Fruit fly (Drosophila melanogaster) whole organism, embryonic: ENCODE results near the gene Irk1.

Experiments used
- Awh ChIP-seq: fragments of 200-800 bp; sonication (Bioruptor generic); IDR thresholded peaks from 2 replicates; pipeline ENCODE4, ENCODE4 v1.3.6; 2022; ENCODE audit warnings: missing biosample characterization, missing genetic modification characterization
- B-H1 ChIP-seq: fragments of 200-800 bp; sonication (Bioruptor generic); IDR thresholded peaks from 3 replicates; pipeline ENCODE4 v1.3.6; 2022; ENCODE audit warnings: missing biosample characterization, missing genetic modification characterization
- Bgb ChIP-seq: fragments of 200-800 bp; sonication (Bioruptor generic); IDR thresholded peaks from 2 replicates; pipeline ENCODE4 v1.3.6; 2022; ENCODE audit warnings: missing biosample characterization, missing genetic modification characterization; ENCODE audit not compliant: partially characterized antibody
- CG10321 ChIP-seq: fragments of 200-800 bp; sonication (Bioruptor generic); IDR thresholded peaks from 2 replicates; pipeline ENCODE4 v1.3.6; 2022; ENCODE audit warnings: missing biosample characterization, missing genetic modification characterization
- CG12744 ChIP-seq: fragments of 200-800 bp; sonication (Bioruptor generic); optimal IDR thresholded peaks from 2 replicates; lab custom pipeline; 2016; ENCODE audit warnings: missing biosample characterization, missing genetic modification characterization
- CG14441 ChIP-seq: fragments of 200-800 bp; sonication (Bioruptor generic); IDR thresholded peaks from 2 replicates; pipeline ENCODE4 v1.3.6; 2022; ENCODE audit warnings: missing biosample characterization, missing genetic modification characterization
- CG15269 ChIP-seq: fragments of 200-800 bp; sonication (Bioruptor generic); optimal IDR thresholded peaks from 2 replicates; lab custom pipeline; 2018; ENCODE audit warnings: missing biosample characterization, mild to moderate bottlenecking, missing genetic modification characterization, moderate library complexity
- CG16863 ChIP-seq: fragments of 200-800 bp; sonication (Bioruptor generic); optimal IDR thresholded peaks from 3 replicates; lab custom pipeline; 2016; ENCODE audit warnings: missing biosample characterization, missing genetic modification characterization
- CG17612 ChIP-seq: fragments of 200-800 bp; sonication (Bioruptor generic); IDR thresholded peaks from 2 replicates; pipeline ENCODE4 v1.3.6; 2022; ENCODE audit warnings: missing biosample characterization, missing genetic modification characterization
- CG18764 ChIP-seq: fragments of 200-800 bp; sonication (Bioruptor generic); optimal IDR thresholded peaks from 3 replicates; lab custom pipeline; 2016; ENCODE audit warnings: missing biosample characterization, missing genetic modification characterization
- CG2678 ChIP-seq: fragments of 200-800 bp; sonication (Bioruptor generic); optimal IDR thresholded peaks from 3 replicates; lab custom pipeline; 2019; ENCODE audit warnings: missing biosample characterization, mild to moderate bottlenecking, missing genetic modification characterization, moderate library complexity
- CG30403 ChIP-seq: fragments of 200-800 bp; sonication (Bioruptor generic); optimal IDR thresholded peaks from 3 replicates; lab custom pipeline; 2016; ENCODE audit warnings: missing biosample characterization, missing genetic modification characterization
- CG3065 ChIP-seq: fragments of 200-800 bp; sonication (Bioruptor generic); optimal IDR thresholded peaks from 2 replicates; lab custom pipeline; 2016; ENCODE audit warnings: missing biosample characterization, missing genetic modification characterization
- CG31441 ChIP-seq: fragments of 200-800 bp; sonication (Bioruptor generic); IDR thresholded peaks from 2 replicates; pipeline ENCODE4 v1.3.6; 2022; ENCODE audit warnings: missing biosample characterization, missing genetic modification characterization
- CG42726 ChIP-seq: fragments of 200-800 bp; sonication (Bioruptor generic); IDR thresholded peaks from 2 replicates; pipeline ENCODE4 v1.3.6; 2022; ENCODE audit warnings: missing biosample characterization, missing genetic modification characterization; ENCODE audit not compliant: partially characterized antibody
- CG4424 ChIP-seq: fragments of 200-800 bp; sonication (Bioruptor generic); optimal IDR thresholded peaks from 3 replicates; lab custom pipeline; 2016; ENCODE audit warnings: missing biosample characterization, missing genetic modification characterization
- CG5953 ChIP-seq: fragments of 200-800 bp; sonication (Bioruptor generic); IDR thresholded peaks from 2 replicates; pipeline ENCODE4 v1.3.6; 2022; ENCODE audit warnings: missing biosample characterization, missing genetic modification characterization
- CG6683 ChIP-seq: fragments of 200-800 bp; sonication (Bioruptor generic); optimal IDR thresholded peaks from 2 replicates; lab custom pipeline; 2017; ENCODE audit warnings: missing biosample characterization, mild to moderate bottlenecking, missing genetic modification characterization, missing genetic modification reagents
- CG7271 ChIP-seq: fragments of 200-800 bp; sonication (Bioruptor generic); optimal IDR thresholded peaks from 2 replicates; lab custom pipeline; 2018; ENCODE audit warnings: missing biosample characterization, mild to moderate bottlenecking, missing genetic modification characterization, moderate library complexity
- CG7372 ChIP-seq: fragments of 200-800 bp; sonication (Bioruptor generic); IDR thresholded peaks from 2 replicates; pipeline ENCODE4 v1.3.6; 2022; ENCODE audit warnings: missing biosample characterization, missing genetic modification characterization
- Dad ChIP-seq: fragments of 200-800 bp; sonication (Bioruptor generic); optimal IDR thresholded peaks from 3 replicates; lab custom pipeline; 2016; ENCODE audit warnings: missing biosample characterization, missing genetic modification characterization
- Drgx ChIP-seq: fragments of 200-800 bp; sonication (Bioruptor generic); IDR thresholded peaks from 2 replicates; pipeline ENCODE4 v1.3.6; 2022; ENCODE audit warnings: missing biosample characterization, missing genetic modification characterization
- E2f2 ChIP-seq: fragments of 200-800 bp; sonication (Bioruptor generic); IDR thresholded peaks from 2 replicates; pipeline ENCODE4 v1.3.6; 2022; ENCODE audit warnings: missing biosample characterization, missing genetic modification characterization
- Kr ChIP-seq: fragments of 200-800 bp; sonication (Bioruptor generic); optimal IDR thresholded peaks from 2 replicates; lab custom pipeline; 2017; ENCODE audit warnings: missing biosample characterization, mild to moderate bottlenecking, missing genetic modification characterization
- Meics ChIP-seq: fragments of 200-800 bp; sonication (Bioruptor generic); optimal IDR thresholded peaks from 2 replicates; lab custom pipeline; 2017; ENCODE audit warnings: missing biosample characterization, mild to moderate bottlenecking, missing genetic modification characterization
- NC2β ChIP-seq: fragments of 200-800 bp; sonication (Bioruptor generic); optimal IDR thresholded peaks from 2 replicates; lab custom pipeline; 2016; ENCODE audit warnings: missing biosample characterization, missing genetic modification characterization
- Rfx ChIP-seq: fragments of 200-800 bp; sonication (Bioruptor generic); IDR thresholded peaks from 2 replicates; pipeline ENCODE4 v1.3.6; 2022; ENCODE audit warnings: missing biosample characterization, missing genetic modification characterization
- Sox100B ChIP-seq: fragments of 200-800 bp; sonication (Bioruptor generic); optimal IDR thresholded peaks from 3 replicates; lab custom pipeline; 2018; ENCODE audit warnings: missing biosample characterization, mild to moderate bottlenecking, missing genetic modification characterization
- Sox102F ChIP-seq: fragments of 200-800 bp; sonication (Bioruptor generic); optimal IDR thresholded peaks from 2 replicates; lab custom pipeline; 2018; ENCODE audit warnings: missing biosample characterization, mild to moderate bottlenecking, missing genetic modification characterization, moderate library complexity
- TFAM ChIP-seq: fragments of 200-800 bp; sonication (Bioruptor generic); optimal IDR thresholded peaks from 2 replicates; lab custom pipeline; 2017; ENCODE audit warnings: missing biosample characterization, missing genetic modification characterization, inconsistent platforms
- Usf ChIP-seq: fragments of 200-800 bp; sonication (Bioruptor generic); optimal IDR thresholded peaks from 2 replicates; lab custom pipeline; 2017; ENCODE audit warnings: missing genotype, missing biosample characterization, missing genetic modification characterization
- YL-1 ChIP-seq: fragments of 200-800 bp; sonication (Bioruptor generic); optimal IDR thresholded peaks from 3 replicates; lab custom pipeline; 2017; ENCODE audit warnings: missing biosample characterization, mild to moderate bottlenecking, missing genetic modification characterization
- ab ChIP-seq: fragments of 200-800 bp; sonication (Bioruptor generic); optimal IDR thresholded peaks from 2 replicates; lab custom pipeline; 2016; ENCODE audit warnings: missing biosample characterization, missing genetic modification characterization
- btn ChIP-seq: fragments of 200-800 bp; sonication (Bioruptor generic); optimal IDR thresholded peaks from 2 replicates; lab custom pipeline; 2016; ENCODE audit warnings: missing biosample characterization, missing genetic modification characterization
- caup ChIP-seq: fragments of 200-800 bp; sonication (Bioruptor generic); optimal IDR thresholded peaks from 3 replicates; lab custom pipeline; 2017; ENCODE audit warnings: missing biosample characterization, mild to moderate bottlenecking, missing genetic modification characterization, moderate library complexity; ENCODE audit not compliant: severe bottlenecking
- cg ChIP-seq: fragments of 200-800 bp; sonication (Bioruptor generic); optimal IDR thresholded peaks from 3 replicates; lab custom pipeline; 2019; ENCODE audit warnings: missing biosample characterization, mild to moderate bottlenecking, missing genetic modification characterization, moderate library complexity
- ci ChIP-seq: fragments of 200-800 bp; sonication (Bioruptor generic); IDR thresholded peaks from 3 replicates; pipeline ENCODE4 v1.3.6; 2022; ENCODE audit warnings: missing biosample characterization, missing genetic modification characterization
- corto ChIP-seq: fragments of 200-800 bp; sonication (Bioruptor generic); optimal IDR thresholded peaks from 2 replicates; lab custom pipeline; 2016; ENCODE audit warnings: missing biosample characterization, mild to moderate bottlenecking, missing genetic modification characterization, moderate library complexity
- crp ChIP-seq, 2 experiments: fragments of 200-800 bp; sonication (Bioruptor generic); optimal IDR thresholded peaks; 2 replicates in 1 of 2; 3 replicates in 1 of 2; lab custom pipeline; 2017; ENCODE audit warnings: missing biosample characterization in 2 of 2, missing genetic modification characterization in 2 of 2, mild to moderate bottlenecking in 1 of 2, moderate library complexity in 1 of 2
- cwo ChIP-seq: fragments of 200-800 bp; sonication (Bioruptor generic); optimal IDR thresholded peaks from 3 replicates; lab custom pipeline; 2017; ENCODE audit warnings: missing biosample characterization, missing genetic modification characterization, mild to moderate bottlenecking, moderate library complexity, missing genetic modification reagents
- dmrt11E ChIP-seq: fragments of 200-800 bp; sonication (Bioruptor generic); optimal IDR thresholded peaks from 3 replicates; lab custom pipeline; 2018; ENCODE audit warnings: missing biosample characterization, mild to moderate bottlenecking, missing genetic modification characterization, moderate library complexity
- fru ChIP-seq: fragments of >200 bp; optimal IDR thresholded peaks from 2 replicates; lab custom pipeline; 2017
- gt ChIP-seq: fragments of 200-800 bp; sonication (Bioruptor generic); IDR thresholded peaks from 2 replicates; pipeline ENCODE4 v1.3.6; 2022; ENCODE audit warnings: missing biosample characterization, missing genetic modification characterization
- hbn ChIP-seq: fragments of 200-800 bp; sonication (Bioruptor generic); IDR thresholded peaks from 2 replicates; pipeline ENCODE4 v1.3.6; 2022; ENCODE audit warnings: missing biosample characterization, missing genetic modification characterization; ENCODE audit not compliant: partially characterized antibody
- ken ChIP-seq: fragments of 200-800 bp; sonication (Bioruptor generic); IDR thresholded peaks from 3 replicates; pipeline ENCODE4 v1.3.6; 2022; ENCODE audit warnings: missing biosample characterization, missing genetic modification characterization
- sd ChIP-seq: fragments of 200-800 bp; sonication (Bioruptor generic); optimal IDR thresholded peaks from 3 replicates; lab custom pipeline; 2018; ENCODE audit warnings: missing biosample characterization, mild to moderate bottlenecking, missing genetic modification characterization, moderate library complexity
- tap ChIP-seq: fragments of 200-800 bp; optimal IDR thresholded peaks from 3 replicates; lab custom pipeline; 2019; ENCODE audit warnings: missing biosample characterization, mild to moderate bottlenecking, missing genetic modification characterization, moderate library complexity
- tup ChIP-seq: fragments of 200-800 bp; sonication (Bioruptor generic); optimal IDR thresholded peaks from 2 replicates; lab custom pipeline; 2016; ENCODE audit warnings: missing biosample characterization, mild to moderate bottlenecking, missing genetic modification characterization, moderate library complexity
- tx ChIP-seq: fragments of 200-800 bp; sonication (Bioruptor generic); optimal IDR thresholded peaks from 2 replicates; lab custom pipeline; 2016; ENCODE audit warnings: missing biosample characterization, missing genetic modification characterization
- vfl ChIP-seq: fragments of 200-800 bp; sonication (Bioruptor generic); optimal IDR thresholded peaks from 2 replicates; lab custom pipeline; 2016; ENCODE audit warnings: missing biosample characterization, missing genetic modification characterization
- wek ChIP-seq: fragments of 200-800 bp; sonication (Bioruptor generic); optimal IDR thresholded peaks from 3 replicates; lab custom pipeline; 2018; ENCODE audit warnings: missing biosample characterization, mild to moderate bottlenecking, missing genetic modification characterization, moderate library complexity

Gene Irk1

DNA sequence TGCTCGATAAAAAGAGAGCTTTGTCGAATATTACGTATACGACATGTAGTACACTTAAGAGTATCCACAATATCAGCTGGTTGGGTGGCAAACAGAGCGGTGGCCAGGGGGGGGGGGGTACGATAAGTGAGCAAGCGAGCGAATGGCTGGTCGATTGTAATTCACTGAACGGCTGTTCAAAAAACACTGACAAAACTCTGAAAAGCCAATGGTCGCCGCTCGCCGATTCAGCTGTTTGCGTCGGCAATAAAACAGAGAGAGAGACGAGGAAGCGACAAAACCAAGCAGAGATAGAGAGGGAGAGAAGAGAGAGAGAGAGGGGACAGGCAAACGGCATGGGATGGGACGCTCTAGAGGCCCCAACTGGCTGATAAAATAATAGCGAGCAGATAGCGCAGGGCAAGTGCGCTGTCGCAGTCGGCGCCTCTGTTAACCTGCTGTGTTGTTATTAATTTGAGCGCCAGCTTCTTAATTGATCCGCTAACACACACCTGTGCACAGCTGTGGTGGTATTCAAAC lies 58.5 kb downstream of the Irk1 start, which contains the start of gene cnc (continued):
- no peak for TF ChIP-seq CG7271 (tag; lab: Kevin White, UChicago)
- TF ChIP-seq Sox100B: no peak
- TF ChIP-seq CG18764 (GFP tag; lab: Kevin White, UChicago): no peak
- no peak for TF ChIP-seq tx
- TF ChIP-seq hbn (GFP tag; lab: Robert Waterston, UW): peak; percentile 19; the same call in 1 of the 2 replicates
- TF ChIP-seq Kr (GFP tag; lab: Kevin White, UChicago): no peak
- no peak for TF ChIP-seq CG15269 (tag; lab: Kevin White, UChicago)
- TF ChIP-seq ci (GFP tag; lab: Robert Waterston, UW): no peak; the same call in 1 of the 3 replicates
- no peak for TF ChIP-seq CG14441
- no peak for TF ChIP-seq TFAM (GFP tag; lab: Kevin White, UChicago)
- no peak for TF ChIP-seq CG17612 (GFP tag; lab: Robert Waterston, UW)
- TF ChIP-seq CG7372 (GFP tag; lab: Robert Waterston, UW): peak; percentile 84
- TF ChIP-seq dmrt11E: no peak
- TF ChIP-seq CG2678 (tag; lab: Kevin White, UChicago): peak; percentile 23
- TF ChIP-seq CG5953 (GFP tag; lab: Robert Waterston, UW): 0 out of 2 replicates have a peak, but pooled peaks have one; percentile 5
- TF ChIP-seq tup (GFP tag; lab: Kevin White, UChicago): no peak
- TF ChIP-seq E2f2 (GFP tag; lab: Robert Waterston, UW): peak; percentile 29; the same call in 1 of the 2 replicates
- no peak for TF ChIP-seq tap (tag; lab: Kevin White, UChicago)
- peak; percentile 21 for TF ChIP-seq caup (GFP tag; lab: Kevin White, UChicago)
- TF ChIP-seq vfl: no peak
- TF ChIP-seq ken (GFP tag; lab: Robert Waterston, UW): no peak
- TF ChIP-seq Meics: no peak
- peak; percentile 35 for TF ChIP-seq cwo (GFP tag; lab: Kevin White, UChicago)
- peak in 1 of 2 experiments; percentile 80 for TF ChIP-seq crp (GFP tag; optimal IDR thresholded peaks at IDR 0.05; lab: Kevin White, UChicago)
- no peak for TF ChIP-seq Dad (GFP tag; lab: Kevin White, UChicago)
- TF ChIP-seq corto (GFP tag; lab: Kevin White, UChicago): no peak
- TF ChIP-seq NC2β (GFP tag; lab: Kevin White, UChicago): no peak
- TF ChIP-seq B-H1 (GFP tag; lab: Robert Waterston, UW): no peak; the same call in 2 of the 3 replicates
- no peak for TF ChIP-seq Usf (GFP tag; lab: Kevin White, UChicago)
- TF ChIP-seq gt (GFP tag; lab: Robert Waterston, UW): no peak
- no peak for TF ChIP-seq CG3065 (GFP tag; lab: Kevin White, UChicago)
- no peak for TF ChIP-seq wek (GFP tag; lab: Kevin White, UChicago)
- no peak; the same call in 1 of the 2 replicates for TF ChIP-seq CG31441
- TF ChIP-seq Awh (GFP tag; lab: Robert Waterston, UW): no peak; the same call in 1 of the 2 replicates
- TF ChIP-seq CG6683 (GFP tag; lab: Kevin White, UChicago): peak; percentile 15
- TF ChIP-seq fru (lab: Kevin White, UChicago): no peak
- TF ChIP-seq Rfx (GFP tag; lab: Robert Waterston, UW): peak; percentile 32; the same call in 1 of the 2 replicates
- no peak for TF ChIP-seq CG30403 (GFP tag; lab: Kevin White, UChicago)
- TF ChIP-seq CG16863 (GFP tag; lab: Kevin White, UChicago): no peak
- no peak for TF ChIP-seq YL-1 (GFP tag; lab: Kevin White, UChicago)
- TF ChIP-seq CG42726: no peak
- TF ChIP-seq ab (GFP tag; lab: Kevin White, UChicago): no peak
- no peak for TF ChIP-seq CG12744
- TF ChIP-seq CG4424 (GFP tag; lab: Kevin White, UChicago): no peak
- no peak for TF ChIP-seq cg (GFP tag; lab: Kevin White, UChicago)
- no peak for TF ChIP-seq btn (GFP tag; lab: Kevin White, UChicago)
- no peak for TF ChIP-seq Sox102F (GFP tag; lab: Kevin White, UChicago)
- TF ChIP-seq sd (tag; lab: Kevin White, UChicago): peak; percentile 72
- no peak for TF ChIP-seq CG10321 (GFP tag; lab: Robert Waterston, UW)
- TF ChIP-seq Bgb (GFP tag; lab: Robert Waterston, UW): peak; percentile 35; the same call in 1 of the 2 replicates
- TF ChIP-seq Drgx: no peak; the same call in 1 of the 2 replicates
